Fruit fly (Drosophila melanogaster) whole organism, prepupa: ENCODE results near the gene CG15544.

ENCODE experiments used
- CG10631 ChIP-seq: fragments of 200-800 bp; sonication (Bioruptor generic); optimal IDR thresholded peaks from 2 replicates; lab custom pipeline; 2016; ENCODE audit warnings: missing biosample characterization, missing genetic modification characterization
- CG10669 ChIP-seq: fragments of 200-800 bp; sonication (Bioruptor generic); optimal IDR thresholded peaks from 3 replicates; lab custom pipeline; 2018; ENCODE audit warnings: missing biosample characterization, mild to moderate bottlenecking, missing genetic modification characterization, moderate library complexity
- CG11762 ChIP-seq: fragments of 200-800 bp; sonication (Bioruptor generic); optimal IDR thresholded peaks from 3 replicates; lab custom pipeline; 2016; ENCODE audit warnings: missing biosample characterization, missing genetic modification characterization; ENCODE audit not compliant: insufficient read depth
- CG15336 ChIP-seq: fragments of 200-800 bp; sonication (Bioruptor generic); IDR thresholded peaks from 2 replicates; pipeline ENCODE4 v1.3.6; 2022; ENCODE audit warnings: missing biosample characterization, missing genetic modification characterization
- CG16779 ChIP-seq: fragments of 200-800 bp; sonication (Bioruptor generic); optimal IDR thresholded peaks from 3 replicates; lab custom pipeline; 2017; ENCODE audit warnings: missing biosample characterization, mild to moderate bottlenecking, missing genetic modification characterization
- CG3032 ChIP-seq: fragments of 200-800 bp; optimal IDR thresholded peaks from 2 replicates; lab custom pipeline; 2019; ENCODE audit warnings: missing biosample characterization, mild to moderate bottlenecking, missing genetic modification characterization, moderate library complexity
- CG31627 ChIP-seq: fragments of 200-800 bp; sonication (Bioruptor generic); optimal IDR thresholded peaks from 3 replicates; lab custom pipeline; 2016; ENCODE audit warnings: missing biosample characterization, missing genetic modification characterization
- CG32006 ChIP-seq: fragments of 200-800 bp; sonication (Bioruptor generic); optimal IDR thresholded peaks from 3 replicates; lab custom pipeline; 2017; ENCODE audit warnings: missing biosample characterization, mild to moderate bottlenecking, missing genetic modification characterization
- CG34406 ChIP-seq: fragments of 200-800 bp; sonication (Bioruptor generic); optimal IDR thresholded peaks from 3 replicates; lab custom pipeline; 2016; ENCODE audit warnings: missing biosample characterization, missing genetic modification characterization
- CG4318 ChIP-seq: fragments of 200-800 bp; sonication (Bioruptor generic); optimal IDR thresholded peaks from 3 replicates; lab custom pipeline; 2017; ENCODE audit warnings: missing biosample characterization, mild to moderate bottlenecking, missing genetic modification characterization
- CG6163 ChIP-seq: fragments of 200-800 bp; sonication (Bioruptor generic); IDR thresholded peaks from 3 replicates; pipeline ENCODE4 v1.3.6; 2022; ENCODE audit warnings: missing biosample characterization, missing genetic modification characterization
- CG6276 ChIP-seq: fragments of 200-800 bp; sonication (Bioruptor generic); optimal IDR thresholded peaks from 2 replicates; lab custom pipeline; 2017; ENCODE audit warnings: missing biosample characterization, mild to moderate bottlenecking, missing genetic modification characterization
- CG6854 ChIP-seq: fragments of 200-800 bp; sonication (Bioruptor generic); optimal IDR thresholded peaks from 2 replicates; lab custom pipeline; 2017; ENCODE audit warnings: missing biosample characterization, mild to moderate bottlenecking, missing genetic modification characterization
- CG8119 ChIP-seq: fragments of 200-800 bp; sonication (Bioruptor generic); IDR thresholded peaks from 3 replicates; pipeline ENCODE4 v1.3.6; 2022; ENCODE audit warnings: missing biosample characterization, missing genetic modification characterization
- CG9139 ChIP-seq: fragments of 200-800 bp; sonication (Bioruptor generic); optimal IDR thresholded peaks from 3 replicates; lab custom pipeline; 2017; ENCODE audit warnings: missing biosample characterization, mild to moderate bottlenecking, missing genetic modification characterization
- Eip75B ChIP-seq: fragments of 200-800 bp; sonication (Bioruptor generic); optimal IDR thresholded peaks from 3 replicates; lab custom pipeline; 2016; ENCODE audit warnings: missing biosample characterization, missing genetic modification characterization
- Eip78C ChIP-seq: fragments of 200-800 bp; sonication (Bioruptor generic); peaks from one replicate; lab custom pipeline; 2016; ENCODE audit warnings: missing biosample characterization, missing genetic modification characterization
- Eip93F ChIP-seq: fragments of 200-800 bp; sonication (Bioruptor generic); optimal IDR thresholded peaks from 2 replicates; lab custom pipeline; 2016; ENCODE audit warnings: missing biosample characterization, mild to moderate bottlenecking, missing genetic modification characterization
- Ets21C ChIP-seq: fragments of 200-800 bp; sonication (Bioruptor generic); optimal IDR thresholded peaks from 3 replicates; lab custom pipeline; 2016; ENCODE audit warnings: missing biosample characterization, missing genetic modification characterization
- Gug ChIP-seq: fragments of 200-800 bp; sonication (Bioruptor generic); IDR thresholded peaks from 2 replicates; pipeline ENCODE4 v1.3.6; 2022; ENCODE audit warnings: missing biosample characterization, missing genetic modification characterization
- Hr38 ChIP-seq: sonication (Bioruptor generic); optimal IDR thresholded peaks from 2 replicates; lab custom pipeline; 2016; ENCODE audit warnings: missing biosample characterization, missing genetic modification characterization
- Hr39 ChIP-seq: fragments of 200-800 bp; sonication (Bioruptor generic); optimal IDR thresholded peaks from 2 replicates; lab custom pipeline; 2016; ENCODE audit warnings: missing biosample characterization, missing genetic modification characterization
- Hr4 ChIP-seq: fragments of 200-800 bp; sonication (Bioruptor generic); optimal IDR thresholded peaks from 3 replicates; lab custom pipeline; 2016; ENCODE audit warnings: missing biosample characterization, missing genetic modification characterization
- Met ChIP-seq: fragments of 200-800 bp; sonication (Bioruptor generic); optimal IDR thresholded peaks from 3 replicates; lab custom pipeline; 2016; ENCODE audit warnings: missing biosample characterization, missing genetic modification characterization
- OdsH ChIP-seq: fragments of 200-800 bp; sonication (Bioruptor generic); optimal IDR thresholded peaks from 3 replicates; lab custom pipeline; 2016; ENCODE audit warnings: missing biosample characterization, missing genetic modification characterization
- Smox ChIP-seq: fragments of 200-800 bp; sonication (Bioruptor generic); optimal IDR thresholded peaks from 3 replicates; lab custom pipeline; 2016; ENCODE audit warnings: missing biosample characterization, missing genetic modification characterization
- Sox102F ChIP-seq: fragments of 200-800 bp; sonication (Bioruptor generic); optimal IDR thresholded peaks from 2 replicates; lab custom pipeline; 2016; ENCODE audit warnings: missing biosample characterization, mild to moderate bottlenecking, missing genetic modification characterization
- Sox14 ChIP-seq: fragments of 200-800 bp; sonication (Bioruptor generic); optimal IDR thresholded peaks from 3 replicates; lab custom pipeline; 2016; ENCODE audit warnings: missing biosample characterization, missing genetic modification characterization
- achi ChIP-seq: fragments of 200-800 bp; sonication (Bioruptor generic); optimal IDR thresholded peaks from 3 replicates; lab custom pipeline; 2016; ENCODE audit warnings: missing biosample characterization, missing genetic modification characterization
- acj6 ChIP-seq: fragments of 200-800 bp; sonication (Bioruptor generic); optimal IDR thresholded peaks from 3 replicates; lab custom pipeline; 2016; ENCODE audit warnings: missing biosample characterization, missing genetic modification characterization
- cyc ChIP-seq: fragments of 200-800 bp; sonication (Bioruptor generic); optimal IDR thresholded peaks from 3 replicates; lab custom pipeline; 2016; ENCODE audit warnings: missing biosample characterization, missing genetic modification characterization
- eg ChIP-seq: fragments of 200-800 bp; sonication (Bioruptor generic); IDR thresholded peaks from 3 replicates; pipeline ENCODE4 v1.3.6; 2022; ENCODE audit warnings: missing biosample characterization, missing genetic modification characterization
- esn ChIP-seq: fragments of 200-800 bp; sonication (Bioruptor generic); optimal IDR thresholded peaks from 2 replicates; lab custom pipeline; 2016; ENCODE audit warnings: missing biosample characterization, mild to moderate bottlenecking, missing genetic modification characterization, moderate library complexity
- fd59A ChIP-seq: fragments of 200-800 bp; sonication (Bioruptor generic); optimal IDR thresholded peaks from 2 replicates; lab custom pipeline; 2017; ENCODE audit warnings: missing biosample characterization, mild to moderate bottlenecking, missing genetic modification characterization, missing genetic modification reagents
- fd85E ChIP-seq: fragments of 200-800 bp; sonication (Bioruptor generic); optimal IDR thresholded peaks from 3 replicates; lab custom pipeline; 2016; ENCODE audit warnings: missing biosample characterization, missing genetic modification characterization
- lz ChIP-seq: fragments of 200-800 bp; sonication (Bioruptor generic); optimal IDR thresholded peaks from 3 replicates; lab custom pipeline; 2016; ENCODE audit warnings: missing biosample characterization, missing genetic modification characterization
- net ChIP-seq: fragments of 200-800 bp; sonication (Bioruptor generic); optimal IDR thresholded peaks from 3 replicates; lab custom pipeline; 2016; ENCODE audit warnings: missing biosample characterization, missing genetic modification characterization
- pdm3 ChIP-seq: fragments of 200-800 bp; sonication (Bioruptor generic); optimal IDR thresholded peaks from 3 replicates; lab custom pipeline; 2016; ENCODE audit warnings: missing biosample characterization, missing genetic modification characterization
- spab ChIP-seq: fragments of 200-800 bp; sonication (Bioruptor generic); optimal IDR thresholded peaks from 2 replicates; lab custom pipeline; 2017; ENCODE audit warnings: missing biosample characterization, mild to moderate bottlenecking, missing genetic modification characterization, missing genetic modification reagents
- svp ChIP-seq: fragments of 200-800 bp; sonication (Bioruptor generic); peaks from one replicate; lab custom pipeline; 2016; ENCODE audit warnings: missing biosample characterization, missing genetic modification characterization
- topi ChIP-seq: fragments of 200-800 bp; sonication (Bioruptor generic); optimal IDR thresholded peaks from 3 replicates; lab custom pipeline; 2016; ENCODE audit warnings: missing biosample characterization, missing genetic modification characterization
- vri ChIP-seq: fragments of 200-800 bp; sonication (Bioruptor generic); optimal IDR thresholded peaks from 3 replicates; lab custom pipeline; 2016; ENCODE audit warnings: missing biosample characterization, mild to moderate bottlenecking, missing genetic modification characterization

CG15544 gene

dm6 chr3R:30812401-30813207 lies 15.0 kb upstream of the CG15544 start:
- TF ChIP-seq cyc (GFP tag; lab: Kevin White, UChicago) (peak; percentile 33), pdm3 (GFP tag; lab: Kevin White, UChicago) (peak; percentile 40), Hr38 (GFP tag; lab: Kevin White, UChicago) (no peak), Eip78C (GFP tag; lab: Kevin White, UChicago) (peak; percentile 51), CG6854 (GFP tag; lab: Kevin White, UChicago) (no peak), eg (GFP tag; lab: Robert Waterston, UW) (0 out of 3 replicates have a peak, but pooled peaks have one; percentile 22), CG34406 (GFP tag; lab: Kevin White, UChicago) (peak; percentile 25), lz (GFP tag; lab: Kevin White, UChicago) (peak; percentile 30), spab (GFP tag; lab: Kevin White, UChicago) (no peak), net (GFP tag; lab: Kevin White, UChicago) (peak; percentile 2), CG32006 (GFP tag; lab: Kevin White, UChicago) (peak; percentile 61), Sox102F (GFP tag; lab: Kevin White, UChicago) (peak; percentile 35), CG10631 (peak; percentile 15), CG10669 (GFP tag; lab: Kevin White, UChicago) (peak; percentile 18), fd85E (GFP tag; lab: Kevin White, UChicago) (no peak), CG9139 (GFP tag; lab: Kevin White, UChicago) (no peak), CG6163 (0 out of 3 replicates have a peak, but pooled peaks have one; percentile 24), CG31627 (GFP tag; lab: Kevin White, UChicago) (peak; percentile 70), CG15336 (GFP tag; lab: Robert Waterston, UW) (peak; percentile 62), svp (GFP tag; lab: Kevin White, UChicago) (peak; percentile 83), Eip75B (GFP tag; lab: Kevin White, UChicago) (no peak), OdsH (peak; percentile 43), fd59A (no peak), CG8119 (GFP tag; lab: Robert Waterston, UW) (peak; percentile 60), Hr4 (GFP tag; lab: Kevin White, UChicago) (peak; percentile 59), Ets21C (peak; percentile 27), vri (peak; percentile 98), Hr39 (GFP tag; lab: Kevin White, UChicago) (peak; percentile 69), CG4318 (GFP tag; lab: Kevin White, UChicago) (no peak), esn (peak; percentile 67), CG16779 (tag; lab: Kevin White, UChicago) (no peak), Smox (GFP tag; lab: Kevin White, UChicago) (peak; percentile 59), acj6 (GFP tag; lab: Kevin White, UChicago) (peak; percentile 58), Met (peak; percentile 71), CG11762 (GFP tag; lab: Kevin White, UChicago) (no peak), Sox14 (GFP tag; lab: Kevin White, UChicago) (peak; percentile 11), Eip93F (GFP tag; lab: Kevin White, UChicago) (peak; percentile 36), achi (GFP tag; lab: Kevin White, UChicago) (peak; percentile 44), Gug (GFP tag; lab: Robert Waterston, UW) (peak; percentile 35; the same call in 1 of the 2 replicates), CG3032 (tag; lab: Kevin White, UChicago) (no peak), CG6276 (no peak), topi (GFP tag; lab: Kevin White, UChicago) (peak; percentile 42)
